Fruit fly (Drosophila melanogaster): ENCODE results near the gene CG4281.
A peak's percentile ranks its signal among the peaks of the same experiment; 100 is the strongest.

CG4281 gene

DNA sequence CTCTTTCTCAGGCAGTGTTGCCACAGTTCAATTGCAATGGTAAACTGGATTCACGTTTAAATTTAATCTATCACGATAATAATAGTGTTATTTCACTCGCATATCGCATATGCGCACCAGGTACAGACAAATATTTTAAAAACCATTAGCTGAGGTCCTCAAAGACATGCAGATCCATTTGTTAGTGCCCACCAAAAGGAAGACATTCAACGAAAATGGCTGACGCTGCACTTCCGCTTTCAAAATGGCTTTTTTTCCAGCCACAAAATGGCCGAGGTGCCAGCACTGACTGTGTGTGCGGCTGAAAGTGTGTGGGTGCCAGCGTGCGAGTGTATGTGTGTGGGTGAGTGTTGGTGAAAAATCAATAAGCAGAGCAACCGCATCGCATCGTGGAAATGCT is 3.8 kb downstream of the CG4281 start (continued):
- TF ChIP-seq disco-r (GFP tag; optimal IDR thresholded peaks at IDR 0.05) (no peak), Blimp-1 (GFP tag; optimal IDR thresholded peaks at IDR 0.05) (peak; percentile 42), CG16779 (GFP tag; IDR thresholded peaks at IDR 0.05) (no peak), ranshi (GFP tag; IDR thresholded peaks at IDR 0.05) (peak; percentile 50), emc (GFP tag; optimal IDR thresholded peaks at IDR 0.05) (no peak), CoRest (tag; optimal IDR thresholded peaks at IDR 0.05) (peak; percentile 65), Meics (GFP tag; optimal IDR thresholded peaks at IDR 0.05) (peak; percentile 40), lmd (GFP tag; IDR thresholded peaks at IDR 0.05) (0 out of 2 replicates have a peak, but pooled peaks have one; percentile 18), kni (GFP tag; optimal IDR thresholded peaks at IDR 0.05) (peak; percentile 60), zfh1 (GFP tag; IDR thresholded peaks at IDR 0.05) (peak; percentile 39; the same call in 1 of the 3 replicates), org-1 (GFP tag; optimal IDR thresholded peaks at IDR 0.05) (no peak), bigmax (GFP tag; optimal IDR thresholded peaks at IDR 0.05) (no peak), NC2β (GFP tag; optimal IDR thresholded peaks at IDR 0.05) (no peak), Mes4 (GFP tag; optimal IDR thresholded peaks at IDR 0.05) (peak; percentile 18), CG7372 (GFP tag; IDR thresholded peaks at IDR 0.05) (0 out of 2 replicates have a peak, but pooled peaks have one; percentile 31), CG11695 (GFP tag; IDR thresholded peaks at IDR 0.05) (0 out of 3 replicates have a peak, but pooled peaks have one; percentile 21), MESR4 (GFP tag; optimal IDR thresholded peaks at IDR 0.05) (no peak), CG18262 (tag; optimal IDR thresholded peaks at IDR 0.05) (peak; percentile 48), ac (GFP tag; optimal IDR thresholded peaks at IDR 0.05) (peak; percentile 5), Oli (tag; optimal IDR thresholded peaks at IDR 0.05) (peak; percentile 21), Pdp1 (GFP tag; optimal IDR thresholded peaks at IDR 0.05) (peak; percentile 0 to 18), PHDP (tag; optimal IDR thresholded peaks at IDR 0.05) (peak; percentile 37), CG17912 (GFP tag; optimal IDR thresholded peaks at IDR 0.05) (peak; percentile 12), sens (GFP tag) (peak; percentile 84), CG11560 (tag; IDR thresholded peaks at IDR 0.05) (no peak), cg (GFP tag; optimal IDR thresholded peaks at IDR 0.05) (peak; percentile 79), onecut (GFP tag; IDR thresholded peaks at IDR 0.05) (peak; percentile 99), sug (tag; optimal IDR thresholded peaks at IDR 0.05) (peak; percentile 50), CG2712 (tag; optimal IDR thresholded peaks at IDR 0.05) (peak; percentile 60), CG8765 (GFP tag; IDR thresholded peaks at IDR 0.05) (no peak), CG3407 (GFP tag; optimal IDR thresholded peaks at IDR 0.05) (peak; percentile 19), CG10979 (tag; optimal IDR thresholded peaks at IDR 0.05) (peak; percentile 39), gsb-n (tag; optimal IDR thresholded peaks at IDR 0.05) (peak; percentile 1), Asciz (GFP tag; optimal IDR thresholded peaks at IDR 0.05) (peak; percentile 54), Adf1 (GFP tag; IDR thresholded peaks at IDR 0.05) (no peak), gcm (GFP tag; optimal IDR thresholded peaks at IDR 0.05) (peak; percentile 38), CG7556 (GFP tag; optimal IDR thresholded peaks at IDR 0.05) (peak; percentile 40), CG10209 (GFP tag; optimal IDR thresholded peaks at IDR 0.05) (peak; percentile 35), CG30403 (GFP tag; optimal IDR thresholded peaks at IDR 0.05) (peak; percentile 8), CG6683 (GFP tag; optimal IDR thresholded peaks at IDR 0.05) (peak; percentile 7), Xbp1 (GFP tag; optimal IDR thresholded peaks at IDR 0.05) (peak; percentile 23), CG12219 (GFP tag; optimal IDR thresholded peaks at IDR 0.05) (peak; percentile 49), Nf-YB (GFP tag; optimal IDR thresholded peaks at IDR 0.05) (peak; percentile 18), Ets65A (GFP tag) (peak; percentile 93), Rx (GFP tag; IDR thresholded peaks at IDR 0.05) (no peak), CG7928 (GFP tag; optimal IDR thresholded peaks at IDR 0.05) (no peak), Side (GFP tag; optimal IDR thresholded peaks at IDR 0.05) (no peak), MTF-1 (GFP tag; optimal IDR thresholded peaks at IDR 0.05; ENCODE audit: borderline replicate concordance) (no peak), ems (GFP tag; optimal IDR thresholded peaks at IDR 0.05) (no peak), Usf (GFP tag; optimal IDR thresholded peaks at IDR 0.05) (no peak), CG13894 (tag; optimal IDR thresholded peaks at IDR 0.05) (no peak)
